Fruit fly (Drosophila melanogaster): ENCODE results near the gene tweek.
A peak's percentile ranks its signal among the peaks of the same experiment; 100 is the strongest.

The tweek gene

DNA sequence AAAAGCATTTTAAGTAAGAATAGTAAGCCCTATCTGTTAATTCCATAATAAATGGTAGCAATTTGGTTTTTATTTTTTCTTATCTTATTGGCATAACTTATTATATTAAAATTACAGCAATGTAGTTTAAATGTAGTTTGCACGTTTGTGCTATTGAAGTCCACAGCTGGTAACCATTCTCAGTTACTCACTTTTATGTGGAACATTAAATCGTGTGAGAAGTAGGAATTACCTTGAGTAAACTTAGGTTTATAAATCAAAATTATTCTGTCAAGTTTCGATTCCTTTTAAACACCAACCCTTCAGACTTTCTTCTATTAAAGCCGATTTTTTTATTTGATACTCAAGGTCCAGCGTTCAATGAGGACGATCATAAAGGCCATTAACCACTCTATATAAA is 1.3 kb downstream of the tweek start, which contains the start of gene CG42556:
Gene CG42556, plus strand, starts transcription at position 301 of the 400 bp plus-strand sequence.
- no peak for TF ChIP-seq Hr96 (GFP tag; optimal IDR thresholded peaks at IDR 0.05)
- no peak for TF ChIP-seq CG14711 (tag; optimal IDR thresholded peaks at IDR 0.05)
- TF ChIP-seq toe (GFP tag; optimal IDR thresholded peaks at IDR 0.05), result no peak
- no peak for TF ChIP-seq CG11617 (GFP tag; optimal IDR thresholded peaks at IDR 0.05)
- TF ChIP-seq CG7101 (tag; optimal IDR thresholded peaks at IDR 0.05), result no peak
- no peak for TF ChIP-seq cic (GFP tag; optimal IDR thresholded peaks at IDR 0.05)
- TF ChIP-seq CG33017 (tag; optimal IDR thresholded peaks at IDR 0.05), result no peak
- TF ChIP-seq CG1620 (GFP tag; optimal IDR thresholded peaks at IDR 0.05), result no peak

DNA sequence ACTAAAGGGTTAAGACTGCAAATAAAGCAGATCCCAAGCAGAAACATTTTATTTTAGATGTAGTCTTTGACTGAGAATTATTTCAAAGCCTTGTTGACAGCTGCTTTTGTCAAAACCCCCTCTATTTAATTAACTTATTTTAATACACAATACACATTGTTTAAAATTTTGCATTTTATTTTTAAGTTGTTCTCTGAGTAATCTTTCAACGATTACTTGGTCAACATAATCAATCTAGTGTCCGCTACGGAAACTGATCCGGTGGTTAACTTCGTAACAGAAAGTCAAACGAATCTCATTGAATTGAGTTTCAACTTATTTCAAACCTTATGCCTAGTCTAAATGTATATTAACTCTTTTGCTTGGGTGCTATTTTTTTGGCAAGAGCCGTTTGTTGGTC is 12.1 kb downstream of the tweek start, which contains the start of gene CG31805:
Gene CG31805, minus strand, starts transcription at position 101 of the 400 bp plus-strand sequence.
- TF ChIP-seq CG5204 (GFP tag; optimal IDR thresholded peaks at IDR 0.05) (no peak), tj (GFP tag; optimal IDR thresholded peaks at IDR 0.05) (no peak), CG11617 (GFP tag; optimal IDR thresholded peaks at IDR 0.05) (no peak), kay (GFP tag; ENCODE audit: borderline replicate concordance) (no peak), cnc (optimal IDR thresholded peaks at IDR 0.05) (no peak), Hr96 (GFP tag; optimal IDR thresholded peaks at IDR 0.05) (no peak), CG14711 (tag; optimal IDR thresholded peaks at IDR 0.05) (no peak), CG7101 (tag; optimal IDR thresholded peaks at IDR 0.05) (no peak), CG7045 (GFP tag; optimal IDR thresholded peaks at IDR 0.05) (no peak), Crg-1 (GFP tag; optimal IDR thresholded peaks at IDR 0.05) (no peak), bab1 (GFP tag; optimal IDR thresholded peaks at IDR 0.05) (no peak), ovo (GFP tag; optimal IDR thresholded peaks at IDR 0.05) (no peak), Mnt (GFP tag; optimal IDR thresholded peaks at IDR 0.05) (no peak), CG33017 (tag; optimal IDR thresholded peaks at IDR 0.05) (no peak)

DNA sequence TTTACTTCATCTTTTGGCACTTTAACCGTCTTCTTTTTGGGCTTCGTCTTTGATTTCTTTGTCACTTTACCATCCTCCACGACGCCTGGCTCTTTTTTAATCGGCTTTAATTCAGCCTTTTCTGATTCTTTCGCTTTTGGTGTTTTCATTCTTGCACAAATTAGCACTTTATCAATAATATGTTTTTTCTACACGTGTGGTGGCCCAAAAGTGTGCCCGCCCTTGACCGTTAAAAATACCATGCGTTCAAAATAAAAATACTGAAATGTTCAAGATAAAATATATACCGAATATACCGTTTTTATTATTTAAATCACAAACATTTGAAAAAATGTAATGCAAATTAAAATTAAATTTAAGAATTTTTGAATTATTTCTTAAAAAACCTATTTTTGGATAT is 13.7 kb downstream of the tweek start, which contains the start of gene CG12288:
Gene CG12288, minus strand, starts transcription at position 216 of the 400 bp plus-strand sequence.
- TF ChIP-seq Mnt (GFP tag; optimal IDR thresholded peaks at IDR 0.05) (peak; percentile 34), CG5204 (GFP tag; optimal IDR thresholded peaks at IDR 0.05) (no peak)

DNA sequence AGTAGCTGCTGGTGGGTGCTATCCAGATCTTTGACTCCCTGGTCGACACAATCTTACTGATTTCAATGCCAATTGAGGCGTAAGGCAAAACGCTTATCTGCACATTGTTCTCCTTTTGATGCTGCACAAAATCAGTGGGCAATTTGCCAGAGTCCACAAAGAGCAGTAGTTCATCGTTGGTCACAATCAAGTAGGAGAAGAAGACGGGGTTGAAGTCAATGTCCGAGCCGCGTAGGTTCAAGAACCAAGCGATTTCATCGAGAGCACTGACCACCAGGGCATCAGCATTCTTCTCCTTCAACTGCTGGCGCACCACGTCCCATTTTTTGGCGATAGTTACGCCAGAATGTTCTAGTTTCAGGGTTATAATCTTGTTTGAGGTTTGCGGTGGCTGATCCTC is 21.0 kb downstream of the tweek start:
- TF ChIP-seq CG12768 (GFP tag; optimal IDR thresholded peaks at IDR 0.05), result no peak
- no peak for TF ChIP-seq CG33017 (tag; optimal IDR thresholded peaks at IDR 0.05)
- no peak for TF ChIP-seq Clk (GFP tag; optimal IDR thresholded peaks at IDR 0.05)
- TF ChIP-seq kay (GFP tag; ENCODE audit: borderline replicate concordance), result no peak
- TF ChIP-seq CG1620 (GFP tag; optimal IDR thresholded peaks at IDR 0.05), result no peak
- no peak for TF ChIP-seq CG14711 (tag; optimal IDR thresholded peaks at IDR 0.05)
- no peak for TF ChIP-seq CG11617 (GFP tag; optimal IDR thresholded peaks at IDR 0.05)
- TF ChIP-seq toe (GFP tag; optimal IDR thresholded peaks at IDR 0.05), result no peak
- no peak for TF ChIP-seq cic (GFP tag; optimal IDR thresholded peaks at IDR 0.05)
- TF ChIP-seq CG7045 (GFP tag; optimal IDR thresholded peaks at IDR 0.05), result no peak
- TF ChIP-seq CG7101 (tag; optimal IDR thresholded peaks at IDR 0.05), result no peak
- no peak for TF ChIP-seq bab1 (GFP tag; optimal IDR thresholded peaks at IDR 0.05)
- no peak for TF ChIP-seq cnc (optimal IDR thresholded peaks at IDR 0.05)
- no peak for TF ChIP-seq ovo (GFP tag; optimal IDR thresholded peaks at IDR 0.05)
- no peak for TF ChIP-seq Mnt (GFP tag; optimal IDR thresholded peaks at IDR 0.05)
- no peak for TF ChIP-seq Crg-1 (GFP tag; optimal IDR thresholded peaks at IDR 0.05)
- no peak for TF ChIP-seq Hr96 (GFP tag; optimal IDR thresholded peaks at IDR 0.05)

DNA sequence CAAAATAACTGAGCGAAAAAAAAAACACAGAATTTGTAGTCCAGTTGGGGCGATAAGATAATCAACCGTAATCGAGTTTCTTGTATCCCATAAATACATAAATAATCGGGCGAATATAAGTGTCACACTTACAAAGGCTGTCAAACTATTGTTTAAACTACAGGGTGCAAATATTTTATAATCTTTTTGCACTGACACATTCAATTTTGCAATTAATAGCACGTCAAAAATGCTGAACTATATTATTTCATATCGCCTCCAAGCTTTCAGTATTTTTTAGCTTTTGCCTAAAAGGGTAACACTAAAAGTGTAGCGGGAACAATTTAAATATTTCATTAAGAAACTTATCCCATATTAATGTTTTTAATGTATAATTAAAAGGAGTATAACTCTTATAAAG is 21.9 kb downstream of the tweek start, which contains the start of gene ApepP:
Gene ApepP, minus strand, starts transcription at position 242 of the 400 bp plus-strand sequence.
- TF ChIP-seq CG14711 (tag; optimal IDR thresholded peaks at IDR 0.05) (peak; percentile 31), CG33017 (tag; optimal IDR thresholded peaks at IDR 0.05) (no peak), bab1 (GFP tag; optimal IDR thresholded peaks at IDR 0.05) (peak; percentile 13), Crg-1 (GFP tag; optimal IDR thresholded peaks at IDR 0.05) (no peak), Mnt (GFP tag; optimal IDR thresholded peaks at IDR 0.05) (peak; percentile 9), cic (GFP tag; optimal IDR thresholded peaks at IDR 0.05) (peak; percentile 41), CG12768 (GFP tag; optimal IDR thresholded peaks at IDR 0.05) (peak; percentile 26), kay (GFP tag; ENCODE audit: borderline replicate concordance) (no peak), CG7101 (tag; optimal IDR thresholded peaks at IDR 0.05) (peak; percentile 31), ovo (GFP tag; optimal IDR thresholded peaks at IDR 0.05) (no peak)

DNA sequence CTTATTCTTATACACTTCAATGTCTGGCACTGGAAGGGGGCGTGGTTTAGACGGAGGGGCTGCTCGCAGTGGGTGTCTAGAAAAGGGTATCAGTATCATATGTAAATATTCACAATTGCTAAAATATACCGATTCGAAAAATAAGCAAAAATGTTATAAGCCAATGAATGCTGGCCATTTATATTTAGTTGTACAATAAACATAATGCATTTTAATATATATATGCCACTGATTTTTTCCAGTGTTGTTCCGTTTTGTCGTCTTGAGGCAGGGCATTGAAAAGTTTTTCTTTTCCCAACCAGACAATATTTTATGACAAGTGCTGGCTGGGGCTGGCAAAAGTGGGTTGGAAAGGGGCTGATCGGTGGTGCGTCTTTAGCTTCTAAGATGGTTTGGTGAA is 33.5 kb downstream of the tweek start:
- TF ChIP-seq CG14711 (tag; optimal IDR thresholded peaks at IDR 0.05), result no peak
- TF ChIP-seq kay (GFP tag; ENCODE audit: borderline replicate concordance), result no peak
- no peak for TF ChIP-seq toe (GFP tag; optimal IDR thresholded peaks at IDR 0.05)
- no peak for TF ChIP-seq CG7045 (GFP tag; optimal IDR thresholded peaks at IDR 0.05)
- no peak for TF ChIP-seq CG7101 (tag; optimal IDR thresholded peaks at IDR 0.05)
- TF ChIP-seq pad (GFP tag; optimal IDR thresholded peaks at IDR 0.05), result no peak
- no peak for TF ChIP-seq CG12768 (GFP tag; optimal IDR thresholded peaks at IDR 0.05)
- no peak for TF ChIP-seq CG1620 (GFP tag; optimal IDR thresholded peaks at IDR 0.05)
- TF ChIP-seq Mnt (GFP tag; optimal IDR thresholded peaks at IDR 0.05), result no peak

All from whole organism, adult.